Worm (Caenorhabditis elegans): ENCODE measurements around the gene nlp-57.

ce11 chrX:11290528-11290927 is 26.3 kb upstream of the nlp-57 start:
- TF ChIP-seq ztf-11 (tag; optimal IDR thresholded peaks at IDR 0.05): no peak
- no peak for TF ChIP-seq lin-39 (tag; optimal IDR thresholded peaks at IDR 0.05)
- no peak for TF ChIP-seq lin-15B (tag; optimal IDR thresholded peaks at IDR 0.05)
- TF ChIP-seq nhr-67 (tag; optimal IDR thresholded peaks at IDR 0.05): no peak
- TF ChIP-seq nhr-237 (tag; optimal IDR thresholded peaks at IDR 0.05): no peak
- no peak for TF ChIP-seq pha-4 (tag; optimal IDR thresholded peaks at IDR 0.05)
- no peak for TF ChIP-seq skn-1 (tag; optimal IDR thresholded peaks at IDR 0.05)
- no peak for TF ChIP-seq egl-27 (tag; optimal IDR thresholded peaks at IDR 0.05)
- no peak for TF ChIP-seq lsy-12 (tag; optimal IDR thresholded peaks at IDR 0.05)

Data from whole organism, L3 larva.